Worm (Caenorhabditis elegans) whole organism, mixed stage, embryonic: ENCODE data around the gene T22F7.3.
A peak's percentile ranks its signal among the peaks of the same experiment; 100 is the strongest.

Experiments used
- M03D4.4 ChIP-seq: sonication (generic microtip); optimal IDR thresholded peaks from 2 replicates; lab custom pipeline; 2017; ENCODE audit warnings: mild to moderate bottlenecking, missing genetic modification characterization, missing compliant biosample characterization
- bed-3 ChIP-seq: fragments of 200-800 bp; sonication (Bioruptor generic); optimal IDR thresholded peaks from 3 replicates; lab custom pipeline; 2018; ENCODE audit warnings: mild to moderate bottlenecking, missing genetic modification characterization, moderate library complexity, missing compliant biosample characterization
- blmp-1 ChIP-seq: fragments of 150-350 bp; optimal IDR thresholded peaks from 2 replicates; lab custom pipeline; 2014; ENCODE audit warnings: missing biosample characterization, missing genetic modification characterization
- ceh-39 ChIP-seq: fragments of 150-350 bp; optimal IDR thresholded peaks from 2 replicates; lab custom pipeline; 2014; ENCODE audit warnings: missing biosample characterization, missing genetic modification characterization
- ceh-83 ChIP-seq: fragments of 200-800 bp; sonication (Bioruptor generic); optimal IDR thresholded peaks from 2 replicates; lab custom pipeline; 2018; ENCODE audit warnings: mild to moderate bottlenecking, missing genetic modification characterization, missing compliant biosample characterization
- ces-1 ChIP-seq: fragments of 150-350 bp; optimal IDR thresholded peaks from 2 replicates; lab custom pipeline; 2014; ENCODE audit warnings: missing biosample characterization, missing genetic modification reagents, missing genetic modification characterization
- cnd-1 ChIP-seq: fragments of 200-800 bp; sonication (Bioruptor generic); optimal IDR thresholded peaks from 2 replicates; lab custom pipeline; 2018; ENCODE audit warnings: mild to moderate bottlenecking, missing genetic modification characterization, missing compliant biosample characterization
- drap-1 ChIP-seq: fragments of 200-800 bp; sonication (Bioruptor generic); optimal IDR thresholded peaks from 3 replicates; lab custom pipeline; 2018; ENCODE audit warnings: mild to moderate bottlenecking, missing genetic modification characterization, missing compliant biosample characterization
- elt-1 ChIP-seq: sonication (generic microtip); optimal IDR thresholded peaks from 2 replicates; lab custom pipeline; 2017; ENCODE audit warnings: missing genetic modification characterization, mild to moderate bottlenecking, missing compliant biosample characterization, antibody characterized with exemption, moderate library complexity, borderline replicate concordance; ENCODE audit not compliant: insufficient read depth
- elt-3 ChIP-seq: fragments of 150-350 bp; optimal IDR thresholded peaks from 2 replicates; lab custom pipeline; 2014; ENCODE audit warnings: missing biosample characterization, missing genetic modification characterization
- flh-1 ChIP-seq: fragments of 200-800 bp; sonication (Bioruptor generic); optimal IDR thresholded peaks from 2 replicates; lab custom pipeline; 2018; ENCODE audit warnings: mild to moderate bottlenecking, missing genetic modification characterization, moderate library complexity, missing compliant biosample characterization
- ham-2 ChIP-seq: fragments of 200-800 bp; sonication (Bioruptor generic); optimal IDR thresholded peaks from 2 replicates; lab custom pipeline; 2018; ENCODE audit warnings: mild to moderate bottlenecking, missing genetic modification characterization, missing compliant biosample characterization
- lin-32 ChIP-seq: fragments of 200-800 bp; sonication (Bioruptor generic); optimal IDR thresholded peaks from 2 replicates; lab custom pipeline; 2018; ENCODE audit warnings: mild to moderate bottlenecking, missing genetic modification characterization, missing compliant biosample characterization
- lsy-2 ChIP-seq: fragments of 150-350 bp; optimal IDR thresholded peaks from 2 replicates; lab custom pipeline; 2014; ENCODE audit warnings: missing biosample characterization, missing genetic modification characterization
- mab-5 ChIP-seq: fragments of 150-350 bp; optimal IDR thresholded peaks from 2 replicates; lab custom pipeline; 2014; ENCODE audit warnings: missing biosample characterization, missing genetic modification characterization
- mep-1 ChIP-seq: fragments of 150-350 bp; optimal IDR thresholded peaks from 2 replicates; lab custom pipeline; 2017; ENCODE audit warnings: missing biosample characterization, missing genetic modification reagents, missing genetic modification characterization, inconsistent platforms
- mls-2 ChIP-seq: sonication (generic microtip); optimal IDR thresholded peaks from 2 replicates; lab custom pipeline; 2016; ENCODE audit warnings: mild to moderate bottlenecking, missing genetic modification characterization, moderate library complexity, missing compliant biosample characterization
- nhr-12 ChIP-seq: fragments of 150-350 bp; optimal IDR thresholded peaks from 2 replicates; lab custom pipeline; 2014; ENCODE audit warnings: missing biosample characterization, missing genetic modification characterization
- nhr-2 ChIP-seq: fragments of 150-350 bp; optimal IDR thresholded peaks from 2 replicates; lab custom pipeline; 2014; ENCODE audit warnings: missing biosample characterization, missing genetic modification characterization
- nhr-237 ChIP-seq: fragments of 150-350 bp; optimal IDR thresholded peaks from 2 replicates; lab custom pipeline; 2014; ENCODE audit warnings: missing biosample characterization, missing genetic modification characterization
- nhr-28 ChIP-seq: fragments of 150-350 bp; optimal IDR thresholded peaks from 2 replicates; lab custom pipeline; 2014; ENCODE audit warnings: missing biosample characterization, missing genetic modification characterization
- sem-2 ChIP-seq: fragments of 200-800 bp; sonication (Bioruptor generic); optimal IDR thresholded peaks from 2 replicates; lab custom pipeline; 2018; ENCODE audit warnings: mild to moderate bottlenecking, missing genetic modification characterization, missing compliant biosample characterization
- snpc-4 ChIP-seq: fragments of 150-350 bp; optimal IDR thresholded peaks from 2 replicates; lab custom pipeline; 2014; ENCODE audit warnings: missing biosample characterization, missing genetic modification characterization
- sptf-1 ChIP-seq: sonication (generic microtip); optimal IDR thresholded peaks from 2 replicates; lab custom pipeline; 2017; ENCODE audit warnings: mild to moderate bottlenecking, missing genetic modification characterization, moderate library complexity, missing compliant biosample characterization
- tbx-8 ChIP-seq: fragments of 200-800 bp; sonication (Bioruptor generic); optimal IDR thresholded peaks from 2 replicates; lab custom pipeline; 2018; ENCODE audit warnings: mild to moderate bottlenecking, missing genetic modification characterization, moderate library complexity, missing compliant biosample characterization
- unc-120 ChIP-seq: sonication (generic microtip); optimal IDR thresholded peaks from 2 replicates; lab custom pipeline; 2017; ENCODE audit warnings: missing genetic modification characterization, missing compliant biosample characterization; ENCODE audit not compliant: poor library complexity, severe bottlenecking
- unc-39 ChIP-seq: fragments of 150-350 bp; optimal IDR thresholded peaks from 2 replicates; lab custom pipeline; 2014; ENCODE audit warnings: missing biosample characterization, missing genetic modification characterization
- unc-62 ChIP-seq: fragments of 150-350 bp; optimal IDR thresholded peaks from 2 replicates; lab custom pipeline; 2014; ENCODE audit warnings: missing biosample characterization, missing genetic modification reagents, missing genetic modification characterization
- zip-8 ChIP-seq: fragments of 150-350 bp; optimal IDR thresholded peaks from 2 replicates; lab custom pipeline; 2014; ENCODE audit warnings: missing biosample characterization, missing genetic modification characterization
- ztf-11 ChIP-seq: fragments of 150-350 bp; optimal IDR thresholded peaks from 2 replicates; lab custom pipeline; 2014; ENCODE audit warnings: missing biosample characterization, missing genetic modification characterization

T22F7.3 gene

DNA sequence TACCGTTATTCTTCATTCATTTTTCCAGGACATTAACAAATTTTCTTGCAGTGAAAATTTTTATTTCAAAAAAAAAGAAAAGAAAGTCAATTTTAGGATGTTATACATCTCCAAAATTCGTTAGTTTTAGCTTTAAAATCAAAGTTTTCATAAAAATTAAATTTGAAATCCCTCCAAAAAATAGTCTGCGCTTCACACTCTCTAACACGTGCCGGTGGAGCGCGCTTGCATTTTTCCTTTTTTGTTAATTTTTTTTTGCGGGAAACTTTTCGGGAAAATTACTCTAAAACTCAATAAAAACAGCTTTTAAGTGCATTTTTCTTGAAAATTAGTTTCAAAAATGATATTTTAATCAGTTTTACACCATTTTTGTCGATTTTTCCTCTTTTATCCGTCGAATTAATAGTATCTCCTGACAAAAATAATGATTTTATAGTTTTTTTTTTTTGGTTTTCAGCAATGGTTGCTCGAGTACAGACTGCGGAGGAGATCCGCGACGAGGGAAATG, 32.7 kb downstream of the T22F7.3 start, which contains the start of gene unc-45:
TSS of gene unc-45 (plus strand) at position 458 of the 508 bp plus-strand sequence.
- TF ChIP-seq zip-8 (tag; lab: Kevin White, UChicago) (no peak), lsy-2 (peak; percentile 28), ces-1 (GFP tag; lab: Kevin White, UChicago) (peak; percentile 38), unc-120 (tag; lab: Kevin White, UChicago) (no peak)

DNA sequence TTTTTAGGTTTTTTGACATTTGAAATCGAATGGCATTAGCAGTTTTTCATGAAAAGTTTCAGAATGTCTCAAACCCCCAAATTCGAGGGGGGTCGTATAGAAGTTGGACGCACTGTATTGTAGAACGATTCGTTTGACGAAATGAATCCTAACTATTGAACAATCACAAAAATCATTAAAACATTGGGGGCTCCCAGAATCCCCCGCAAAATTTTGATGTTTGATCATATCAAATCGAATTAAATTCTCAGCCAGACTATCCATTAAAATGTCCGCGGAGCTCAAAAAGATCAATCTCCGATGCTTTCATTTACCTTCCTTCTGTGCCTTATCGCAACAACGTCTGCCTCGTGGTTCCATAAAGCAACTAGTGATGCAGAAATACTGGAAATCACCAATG, 35.4 kb downstream of the T22F7.3 start, which contains the start of gene F30H5.5:
TSS of gene F30H5.5 (plus strand) at position 301 of the 400 bp plus-strand sequence.
- no peak for TF ChIP-seq unc-62 (GFP tag; lab: Kevin White, UChicago)
- TF ChIP-seq zip-8 (tag; lab: Kevin White, UChicago), result no peak
- no peak for TF ChIP-seq nhr-2 (tag; lab: Kevin White, UChicago)
- no peak for TF ChIP-seq mls-2 (tag; lab: Kevin White, UChicago)
- no peak for TF ChIP-seq nhr-28
- TF ChIP-seq lin-32, result no peak
- TF ChIP-seq unc-120 (tag; lab: Kevin White, UChicago), result no peak
- no peak for TF ChIP-seq ham-2 (GFP tag; lab: Kevin White, UChicago)
- TF ChIP-seq snpc-4, result no peak
- TF ChIP-seq, all 35 proteins: peak for 0

DNA sequence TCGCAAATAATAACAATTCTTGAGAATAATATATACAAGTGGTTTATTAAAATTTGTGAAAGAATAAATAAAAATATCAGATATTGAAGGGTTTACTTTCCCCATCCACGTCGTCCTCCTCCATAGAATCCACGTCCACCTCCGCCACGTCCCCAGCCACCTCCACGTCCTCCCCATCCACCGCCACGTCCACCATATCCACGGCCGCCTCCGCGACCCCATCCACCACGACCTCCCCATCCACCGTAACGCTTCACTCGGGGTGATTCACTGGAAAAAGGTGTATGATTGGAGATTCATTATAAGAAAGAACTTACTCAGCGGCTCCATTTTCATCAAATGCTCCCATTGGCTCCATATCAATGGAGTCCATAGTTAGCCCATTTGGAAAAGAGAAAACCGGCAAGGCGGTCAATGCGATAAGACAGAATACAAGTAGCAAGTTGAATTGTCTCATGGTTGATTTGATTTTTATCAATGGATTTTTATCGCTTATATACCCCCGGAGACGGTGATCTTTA, 37.7 kb downstream of the T22F7.3 start, which contains the start of gene nlp-32:
TSS of gene nlp-32 (minus strand) at position 471 of the 521 bp plus-strand sequence.
- TF ChIP-seq nhr-237 (no peak), flh-1 (no peak), nhr-12 (no peak), snpc-4 (no peak), zip-8 (tag; lab: Kevin White, UChicago) (no peak), ceh-39 (tag; lab: Kevin White, UChicago) (no peak), sem-2 (GFP tag; lab: Kevin White, UChicago) (no peak), M03D4.4 (tag; lab: Kevin White, UChicago) (no peak), unc-62 (GFP tag; lab: Kevin White, UChicago) (no peak), ceh-83 (GFP tag; lab: Kevin White, UChicago) (no peak), blmp-1 (tag; lab: Kevin White, UChicago) (no peak), ham-2 (GFP tag; lab: Kevin White, UChicago) (no peak), mep-1 (tag; lab: Kevin White, UChicago) (no peak), drap-1 (no peak), lin-32 (no peak), lsy-2 (no peak), nhr-2 (tag; lab: Kevin White, UChicago) (no peak), ztf-11 (tag; lab: Kevin White, UChicago) (no peak)

DNA sequence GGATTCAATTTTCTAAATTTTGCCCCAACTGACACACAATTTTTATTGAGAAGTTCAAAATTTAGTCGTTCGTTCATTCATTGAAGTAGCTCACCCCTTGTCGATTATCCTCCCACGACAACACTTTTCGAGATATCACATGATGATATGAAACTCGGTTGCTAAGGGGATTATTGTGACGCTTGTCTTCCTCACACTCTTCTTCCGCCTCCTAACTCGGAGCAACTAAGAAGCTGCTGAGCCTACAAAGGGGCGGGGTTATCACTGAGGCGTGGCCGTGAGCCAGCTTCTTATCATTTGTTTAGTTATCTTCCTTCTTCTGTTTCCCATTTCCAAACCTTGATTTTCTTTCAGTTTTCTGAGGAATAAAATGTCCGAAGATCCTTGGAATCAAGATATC, 40.3 kb downstream of the T22F7.3 start, which contains the start of gene F10C5.3:
TSS of gene F10C5.3 (plus strand) at position 313 of the 400 bp plus-strand sequence.
- no peak for TF ChIP-seq nhr-28
- TF ChIP-seq, all 35 proteins: peak for 0

DNA sequence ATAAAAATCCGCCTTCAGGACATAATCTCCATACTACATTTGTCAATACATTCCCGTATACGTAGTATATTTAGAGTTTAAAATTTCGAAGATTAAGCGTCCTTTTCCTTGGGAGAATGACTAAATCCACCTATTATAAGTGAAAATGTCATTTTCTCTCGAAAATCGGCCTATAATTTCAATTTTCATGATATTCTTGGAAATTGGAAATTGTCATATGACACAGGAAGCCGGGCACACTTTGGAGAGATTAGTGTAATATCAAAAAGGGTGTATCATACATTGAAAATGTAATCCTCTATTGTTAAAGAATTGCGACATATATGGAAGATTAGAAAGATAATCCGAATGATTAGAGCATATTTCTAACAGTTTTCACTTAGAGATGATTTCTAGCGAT, 41.1 kb downstream of the T22F7.3 start:
- no peak for TF ChIP-seq nhr-12
- no peak for TF ChIP-seq ceh-39 (tag; lab: Kevin White, UChicago)
- TF ChIP-seq ceh-83 (GFP tag; lab: Kevin White, UChicago), result no peak
- TF ChIP-seq mls-2 (tag; lab: Kevin White, UChicago), result no peak
- no peak for TF ChIP-seq bed-3 (GFP tag; lab: Kevin White, UChicago)
- TF ChIP-seq tbx-8, result no peak
- TF ChIP-seq ztf-11 (tag; lab: Kevin White, UChicago), result no peak
- TF ChIP-seq mab-5, result no peak
- TF ChIP-seq sem-2 (GFP tag; lab: Kevin White, UChicago), result no peak
- no peak for TF ChIP-seq cnd-1 (tag; lab: Kevin White, UChicago)
- no peak for TF ChIP-seq elt-3 (tag; lab: Kevin White, UChicago)
- TF ChIP-seq snpc-4, result no peak
- TF ChIP-seq unc-39 (tag; lab: Kevin White, UChicago), result no peak
- TF ChIP-seq elt-1 (tag; lab: Kevin White, UChicago), result no peak
- TF ChIP-seq sptf-1 (tag; lab: Kevin White, UChicago), result no peak
- TF ChIP-seq ham-2 (GFP tag; lab: Kevin White, UChicago), result no peak
- TF ChIP-seq zip-8 (tag; lab: Kevin White, UChicago), result no peak
- TF ChIP-seq, all 35 proteins: peak for 0
